Worm (Caenorhabditis elegans) whole organism, late embryonic: Measurements from ENCODE around the gene C48B4.6.

Source experiments
- C08G9.2 ChIP-seq: sonication (generic microtip); optimal IDR thresholded peaks from 2 replicates; lab custom pipeline; 2016; ENCODE audit warnings: mild to moderate bottlenecking, missing genetic modification characterization, moderate library complexity, missing compliant biosample characterization
- C38D4.7 ChIP-seq: fragments of 200-800 bp; sonication (Bioruptor generic); optimal IDR thresholded peaks from 2 replicates; lab custom pipeline; 2018; ENCODE audit warnings: mild to moderate bottlenecking, missing genetic modification characterization, moderate library complexity, missing compliant biosample characterization
- ahr-1 ChIP-seq: sonication (generic microtip); optimal IDR thresholded peaks from 2 replicates; lab custom pipeline; 2016; ENCODE audit warnings: missing genetic modification characterization, missing compliant biosample characterization
- ama-1 ChIP-seq: fragments of 150-350 bp; optimal IDR thresholded peaks from 2 replicates; lab custom pipeline; 2014
- ceh-14 ChIP-seq: sonication (generic microtip); optimal IDR thresholded peaks from 2 replicates; lab custom pipeline; 2016; ENCODE audit warnings: missing genotype, missing genetic modification characterization, missing compliant biosample characterization
- ceh-18 ChIP-seq: sonication (generic microtip); optimal IDR thresholded peaks from 2 replicates; lab custom pipeline; 2016; ENCODE audit warnings: missing genetic modification characterization, missing compliant biosample characterization
- ceh-19 ChIP-seq: fragments of 200-800 bp; sonication (Bioruptor generic); optimal IDR thresholded peaks from 2 replicates; lab custom pipeline; 2018; ENCODE audit warnings: mild to moderate bottlenecking, missing genetic modification characterization, missing compliant biosample characterization
- ceh-2 ChIP-seq: sonication (generic microtip); optimal IDR thresholded peaks from 2 replicates; lab custom pipeline; 2016; ENCODE audit warnings: missing genotype, missing genetic modification characterization, missing compliant biosample characterization
- ceh-31 ChIP-seq: sonication (generic microtip); optimal IDR thresholded peaks from 2 replicates; lab custom pipeline; 2016; ENCODE audit warnings: missing genetic modification characterization, missing compliant biosample characterization
- ceh-45 ChIP-seq: fragments of 200-800 bp; sonication (Bioruptor generic); IDR thresholded peaks from 2 replicates; pipeline ENCODE4 v1.3.6; 2022; ENCODE audit warnings: missing genetic modification reagents, missing genetic modification characterization, missing compliant biosample characterization
- ceh-48 ChIP-seq: sonication (generic microtip); optimal IDR thresholded peaks from 2 replicates; lab custom pipeline; 2016; ENCODE audit warnings: missing genetic modification characterization, inconsistent platforms, missing compliant biosample characterization
- ceh-9 ChIP-seq: sonication (generic microtip); optimal IDR thresholded peaks from 2 replicates; lab custom pipeline; 2016; ENCODE audit warnings: mild to moderate bottlenecking, missing genetic modification characterization, inconsistent platforms, missing compliant biosample characterization
- dmd-4 ChIP-seq: sonication (generic microtip); optimal IDR thresholded peaks from 2 replicates; lab custom pipeline; 2016; ENCODE audit warnings: borderline replicate concordance, missing genetic modification characterization, missing compliant biosample characterization
- dve-1 ChIP-seq: sonication (generic microtip); optimal IDR thresholded peaks from 2 replicates; lab custom pipeline; 2017; ENCODE audit warnings: antibody characterized with exemption, mild to moderate bottlenecking, missing genetic modification characterization, missing compliant biosample characterization
- elt-2 ChIP-seq: sonication (generic microtip); optimal IDR thresholded peaks from 2 replicates; lab custom pipeline; 2016; ENCODE audit warnings: missing genetic modification reagents, missing genetic modification characterization, missing compliant biosample characterization
- elt-4 ChIP-seq: sonication (generic microtip); optimal IDR thresholded peaks from 2 replicates; lab custom pipeline; 2016; ENCODE audit warnings: missing genetic modification characterization, missing compliant biosample characterization
- ets-4 ChIP-seq: sonication (generic microtip); optimal IDR thresholded peaks from 2 replicates; lab custom pipeline; 2016; ENCODE audit warnings: missing genetic modification characterization, missing compliant biosample characterization
- eyg-1 ChIP-seq: sonication (generic microtip); optimal IDR thresholded peaks from 2 replicates; lab custom pipeline; 2016; ENCODE audit warnings: missing genotype, missing genetic modification characterization, missing compliant biosample characterization
- hlh-15 ChIP-seq: sonication (generic microtip); optimal IDR thresholded peaks from 2 replicates; lab custom pipeline; 2016; ENCODE audit warnings: missing genetic modification characterization, missing compliant biosample characterization
- hlh-30 ChIP-seq: sonication (generic microtip); optimal IDR thresholded peaks from 2 replicates; lab custom pipeline; 2017; ENCODE audit warnings: antibody characterized with exemption, missing genetic modification characterization, missing compliant biosample characterization; ENCODE audit not compliant: insufficient read depth
- lim-6 ChIP-seq: sonication (generic microtip); optimal IDR thresholded peaks from 2 replicates; lab custom pipeline; 2016; ENCODE audit warnings: missing genetic modification characterization, missing compliant biosample characterization
- lin-11 ChIP-seq: fragments of 200-800 bp; sonication (Bioruptor generic); optimal IDR thresholded peaks from 2 replicates; lab custom pipeline; 2018; ENCODE audit warnings: mild to moderate bottlenecking, missing genetic modification characterization, missing compliant biosample characterization
- mec-3 ChIP-seq: sonication (generic microtip); optimal IDR thresholded peaks from 2 replicates; lab custom pipeline; 2016; ENCODE audit warnings: borderline replicate concordance, missing genetic modification characterization, missing compliant biosample characterization
- nhr-11 ChIP-seq: fragments of 150-350 bp; optimal IDR thresholded peaks from 2 replicates; lab custom pipeline; 2014; ENCODE audit warnings: missing biosample characterization, missing genetic modification characterization
- nhr-232 ChIP-seq: sonication (generic microtip); optimal IDR thresholded peaks from 2 replicates; lab custom pipeline; 2016; ENCODE audit warnings: missing genetic modification characterization, missing compliant biosample characterization
- npax-4 ChIP-seq: sonication (generic microtip); optimal IDR thresholded peaks from 2 replicates; lab custom pipeline; 2016; ENCODE audit warnings: missing genetic modification characterization, missing compliant biosample characterization
- odd-2 ChIP-seq: sonication (generic microtip); optimal IDR thresholded peaks from 2 replicates; lab custom pipeline; 2017; ENCODE audit warnings: antibody characterized with exemption, mild to moderate bottlenecking, missing genetic modification characterization, missing compliant biosample characterization
- pag-3 ChIP-seq: sonication (generic microtip); optimal IDR thresholded peaks from 2 replicates; lab custom pipeline; 2016; ENCODE audit warnings: missing compliant biosample characterization, missing genetic modification characterization, borderline replicate concordance
- pat-9 ChIP-seq: fragments of 200-800 bp; sonication (Bioruptor generic); optimal IDR thresholded peaks from 2 replicates; lab custom pipeline; 2018; ENCODE audit warnings: mild to moderate bottlenecking, missing genetic modification characterization, moderate library complexity, missing compliant biosample characterization
- pha-2 ChIP-seq: sonication (generic microtip); optimal IDR thresholded peaks from 2 replicates; lab custom pipeline; 2017; ENCODE audit warnings: mild to moderate bottlenecking, missing genetic modification characterization, missing compliant biosample characterization
- pha-4 ChIP-seq: fragments of 150-350 bp; optimal IDR thresholded peaks from 2 replicates; lab custom pipeline; 2018; ENCODE audit warnings: missing biosample characterization, missing genetic modification reagents, missing genetic modification characterization
- pqm-1 ChIP-seq: sonication (generic microtip); optimal IDR thresholded peaks from 2 replicates; lab custom pipeline; 2016; ENCODE audit warnings: missing genetic modification characterization, missing compliant biosample characterization
- pros-1 ChIP-seq: fragments of 150-350 bp; optimal IDR thresholded peaks from 2 replicates; lab custom pipeline; 2014; ENCODE audit warnings: missing biosample characterization, missing genetic modification reagents, missing genetic modification characterization
- ref-2 ChIP-seq: sonication (generic microtip); optimal IDR thresholded peaks from 2 replicates; lab custom pipeline; 2016; ENCODE audit warnings: missing genetic modification characterization, missing compliant biosample characterization
- rnt-1 ChIP-seq: sonication (generic microtip); optimal IDR thresholded peaks from 2 replicates; lab custom pipeline; 2016; ENCODE audit warnings: missing genetic modification characterization, missing compliant biosample characterization
- sox-2 ChIP-seq: fragments of 200-800 bp; sonication (Bioruptor generic); IDR thresholded peaks from 2 replicates; pipeline ENCODE4 v1.3.6; 2022; ENCODE audit warnings: missing genetic modification reagents, missing genetic modification characterization, missing compliant biosample characterization
- sox-4 ChIP-seq: sonication (generic microtip); optimal IDR thresholded peaks from 2 replicates; lab custom pipeline; 2017; ENCODE audit warnings: mild to moderate bottlenecking, missing genetic modification characterization, inconsistent platforms, missing compliant biosample characterization
- syd-9 ChIP-seq: sonication (generic microtip); optimal IDR thresholded peaks from 2 replicates; lab custom pipeline; 2016; ENCODE audit warnings: mild to moderate bottlenecking, missing genetic modification characterization, moderate library complexity, missing compliant biosample characterization
- tbx-2 ChIP-seq: sonication (generic microtip); optimal IDR thresholded peaks from 2 replicates; lab custom pipeline; 2016; ENCODE audit warnings: missing genetic modification characterization, missing compliant biosample characterization
- tbx-7 ChIP-seq: sonication (generic microtip); optimal IDR thresholded peaks from 2 replicates; lab custom pipeline; 2016; ENCODE audit warnings: missing genotype, missing genetic modification characterization, missing compliant biosample characterization
- ttx-3 ChIP-seq: sonication (generic microtip); optimal IDR thresholded peaks from 2 replicates; lab custom pipeline; 2016; ENCODE audit warnings: missing genetic modification reagents, missing genetic modification characterization, missing compliant biosample characterization
- unc-55 ChIP-seq: sonication (generic microtip); optimal IDR thresholded peaks from 2 replicates; lab custom pipeline; 2017; ENCODE audit warnings: missing biosample characterization, missing genetic modification reagents, missing genetic modification characterization
- ztf-16 ChIP-seq: sonication (generic microtip); optimal IDR thresholded peaks from 2 replicates; lab custom pipeline; 2017; ENCODE audit warnings: missing genetic modification characterization, missing compliant biosample characterization

Gene C48B4.6

DNA sequence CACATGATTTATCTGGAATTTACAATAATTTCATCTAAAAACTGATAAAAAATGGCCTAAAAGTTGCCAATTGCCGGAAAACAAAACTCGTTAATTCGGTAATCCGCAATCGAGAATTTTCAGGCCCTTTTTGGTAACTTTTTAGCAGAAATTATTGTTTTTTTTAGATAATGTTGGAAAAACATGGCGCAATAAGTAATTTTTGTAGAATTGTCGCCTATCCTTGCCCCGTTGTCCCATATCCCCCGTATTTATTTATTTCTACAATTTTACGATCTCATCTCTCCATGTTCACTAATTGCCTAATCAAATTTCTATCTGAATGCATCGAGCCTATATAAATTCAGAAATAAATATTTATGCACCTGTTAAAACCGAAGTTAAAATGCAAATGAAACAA, 45.4 kb downstream of the C48B4.6 start:
- TF ChIP-seq ztf-16 (no peak), ceh-48 (no peak), nhr-232 (tag; lab: Kevin White, UChicago) (no peak), ceh-2 (tag; lab: Kevin White, UChicago) (no peak), lim-6 (no peak), syd-9 (tag; lab: Kevin White, UChicago) (no peak), C38D4.7 (GFP tag; lab: Kevin White, UChicago) (no peak), lin-11 (no peak), odd-2 (tag; lab: Kevin White, UChicago) (no peak), elt-2 (tag; lab: Kevin White, UChicago) (no peak), ceh-31 (tag; lab: Kevin White, UChicago) (no peak), ceh-9 (tag; lab: Kevin White, UChicago) (no peak), C08G9.2 (tag; lab: Kevin White, UChicago) (no peak), tbx-2 (tag; lab: Kevin White, UChicago) (no peak), unc-55 (GFP tag; lab: Kevin White, UChicago) (no peak), npax-4 (tag; lab: Kevin White, UChicago) (no peak), elt-4 (tag; lab: Kevin White, UChicago) (no peak), rnt-1 (tag; lab: Kevin White, UChicago) (no peak), ttx-3 (tag; lab: Kevin White, UChicago) (no peak)

DNA sequence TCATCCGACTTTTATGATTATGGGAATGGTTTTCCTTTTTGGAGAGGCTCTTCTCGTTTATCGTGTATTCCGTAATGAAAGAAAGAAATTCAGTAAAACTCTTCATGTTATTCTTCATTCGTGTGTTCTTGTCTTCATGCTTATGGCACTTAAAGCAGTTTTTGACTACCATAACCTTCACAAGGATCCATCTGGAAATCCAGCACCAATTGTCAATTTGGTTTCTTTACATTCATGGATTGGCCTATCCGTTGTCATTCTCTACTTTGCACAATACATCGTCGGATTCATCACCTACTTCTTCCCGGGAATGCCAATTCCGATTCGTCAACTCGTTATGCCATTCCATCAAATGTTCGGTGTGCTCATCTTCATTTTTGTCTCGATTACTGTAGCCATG, 46.7 kb downstream of the C48B4.6 start:
- no peak for TF ChIP-seq syd-9 (tag; lab: Kevin White, UChicago)
- no peak for TF ChIP-seq ceh-18 (tag; lab: Kevin White, UChicago)
- no peak for TF ChIP-seq sox-2
- no peak for TF ChIP-seq nhr-11 (tag; lab: Kevin White, UChicago)
- TF ChIP-seq C38D4.7 (GFP tag; lab: Kevin White, UChicago), result no peak
- no peak for TF ChIP-seq dve-1 (tag; lab: Kevin White, UChicago)
- no peak for TF ChIP-seq pqm-1 (tag; lab: Kevin White, UChicago)
- TF ChIP-seq sox-4 (tag; lab: Kevin White, UChicago), result no peak
- no peak for TF ChIP-seq pha-2
- no peak for TF ChIP-seq pha-4 (tag; lab: Kevin White, UChicago)
- TF ChIP-seq eyg-1 (tag; lab: Kevin White, UChicago), result no peak
- no peak for TF ChIP-seq tbx-7 (tag; lab: Kevin White, UChicago)
- no peak for TF ChIP-seq npax-4 (tag; lab: Kevin White, UChicago)
- TF ChIP-seq pros-1 (tag; lab: Kevin White, UChicago), result no peak
- TF ChIP-seq ceh-14 (tag; lab: Kevin White, UChicago), result no peak
- no peak for TF ChIP-seq ceh-2 (tag; lab: Kevin White, UChicago)
- TF ChIP-seq mec-3, result no peak
- no peak for TF ChIP-seq ahr-1

ce11 chrIII:9511055-9511520, 47.3 kb downstream of the C48B4.6 start, which contains the start of gene F55H2.5:
F55H2.5 (plus strand) TSS chrIII:9511470.
- no peak for TF ChIP-seq ceh-48
- TF ChIP-seq ceh-45 (GFP tag; lab: Robert Waterston, UW), result no peak
- TF ChIP-seq ttx-3 (tag; lab: Kevin White, UChicago), result no peak
- TF ChIP-seq hlh-15 (tag; lab: Kevin White, UChicago), result no peak
- TF ChIP-seq dmd-4 (tag; lab: Kevin White, UChicago), result no peak
- TF ChIP-seq sox-4 (tag; lab: Kevin White, UChicago), result no peak
- TF ChIP-seq ref-2 (tag; lab: Kevin White, UChicago), result no peak
- TF ChIP-seq elt-4 (tag; lab: Kevin White, UChicago), result no peak
- TF ChIP-seq pha-4 (tag; lab: Kevin White, UChicago), result no peak
- no peak for TF ChIP-seq ets-4 (tag; lab: Kevin White, UChicago)
- TF ChIP-seq odd-2 (tag; lab: Kevin White, UChicago), result no peak
- no peak for TF ChIP-seq ztf-16
- TF ChIP-seq hlh-30 (tag; lab: Kevin White, UChicago), result no peak
- no peak for TF ChIP-seq pat-9 (tag; lab: Kevin White, UChicago)
- no peak for TF ChIP-seq lim-6
- TF ChIP-seq pag-3 (tag; lab: Kevin White, UChicago), result no peak
- TF ChIP-seq ama-1 (lab: Kevin White, UChicago), result no peak
- TF ChIP-seq ceh-19 (GFP tag; lab: Kevin White, UChicago), result no peak
- no peak for TF ChIP-seq pqm-1 (tag; lab: Kevin White, UChicago)
